Fruit fly (Drosophila melanogaster) whole organism, wandering third instar larva: ENCODE results near the gene CG7829.
A peak's percentile ranks its signal among the peaks of the same experiment; 100 is the strongest.

Experiments
- Abd-B ChIP-seq: fragments of >200 bp; optimal IDR thresholded peaks from 2 replicates; lab custom pipeline; 2017; ENCODE audit warnings: missing biosample characterization, missing genetic modification characterization
- CG32264 ChIP-seq: fragments of 200-800 bp; sonication (Bioruptor generic); optimal IDR thresholded peaks from 2 replicates; lab custom pipeline; 2016; ENCODE audit warnings: missing biosample characterization, missing genetic modification characterization
- CG9705 ChIP-seq: fragments of 200-800 bp; sonication (Bioruptor generic); optimal IDR thresholded peaks from 2 replicates; lab custom pipeline; 2018; ENCODE audit warnings: missing biosample characterization, mild to moderate bottlenecking, missing genetic modification characterization
- CrebA ChIP-seq: fragments of 200-800 bp; sonication (Bioruptor generic); optimal IDR thresholded peaks from 2 replicates; lab custom pipeline; 2016; ENCODE audit warnings: missing biosample characterization, mild to moderate bottlenecking, missing genetic modification characterization, borderline replicate concordance
- Dfd ChIP-seq: fragments of >200 bp; optimal IDR thresholded peaks from 2 replicates; lab custom pipeline; 2017; ENCODE audit warnings: missing biosample characterization, missing genetic modification characterization
- Dif ChIP-seq: fragments of 200-275, 200-300 bp; sonication (Bioruptor generic); optimal IDR thresholded peaks from 2 replicates; lab custom pipeline; 2018; ENCODE audit warnings: missing biosample characterization, missing genetic modification characterization; ENCODE audit not compliant: partially characterized antibody
- HLH106 ChIP-seq: fragments of 200-800 bp; optimal IDR thresholded peaks from 3 replicates; lab custom pipeline; 2019; ENCODE audit warnings: missing biosample characterization, mild to moderate bottlenecking, missing genetic modification characterization, moderate library complexity
- Hnf4 ChIP-seq: fragments of 200-800 bp; sonication (Bioruptor generic); optimal IDR thresholded peaks from 2 replicates; lab custom pipeline; 2016; ENCODE audit warnings: missing biosample characterization, mild to moderate bottlenecking, missing genetic modification characterization
- Hr83 ChIP-seq: fragments of 200-300 bp; sonication (Bioruptor generic); optimal IDR thresholded peaks from 2 replicates; lab custom pipeline; 2016; ENCODE audit warnings: missing biosample characterization, mild to moderate bottlenecking, missing genetic modification characterization, moderate library complexity; ENCODE audit not compliant: poor library complexity, severe bottlenecking
- Jra ChIP-seq: sonication (Bioruptor generic); optimal IDR thresholded peaks from 2 replicates; lab custom pipeline; 2016; ENCODE audit warnings: missing biosample characterization, missing genetic modification characterization
- Myc ChIP-seq: fragments of >200 bp; optimal IDR thresholded peaks from 2 replicates; lab custom pipeline; 2017
- N ChIP-seq: fragments of >200 bp; optimal IDR thresholded peaks from 2 replicates; lab custom pipeline; 2018; ENCODE audit warnings: missing biosample characterization, missing external identifiers, missing genetic modification characterization
- OdsH ChIP-seq: fragments of 200-800 bp; sonication (Bioruptor generic); optimal IDR thresholded peaks from 2 replicates; lab custom pipeline; 2016; ENCODE audit warnings: missing biosample characterization, mild to moderate bottlenecking, missing genetic modification characterization
- Rel ChIP-seq, 2 experiments: fragments of 200-800 bp; sonication (Bioruptor generic) in 1 of 2; optimal IDR thresholded peaks; 2 replicates in 1 of 2; 3 replicates in 1 of 2; lab custom pipeline; 2016 to 2019; ENCODE audit warnings: mild to moderate bottlenecking in 2 of 2, missing biosample characterization in 2 of 2, missing genetic modification characterization in 2 of 2, moderate library complexity in 1 of 2
- Sp1 ChIP-seq: fragments of 200-800 bp; sonication (Bioruptor generic); optimal IDR thresholded peaks from 3 replicates; lab custom pipeline; 2019; ENCODE audit warnings: missing biosample characterization, mild to moderate bottlenecking, missing genetic modification characterization, moderate library complexity
- Vsx2 ChIP-seq: fragments of 200-300, 225-300 bp; sonication (Bioruptor generic); optimal IDR thresholded peaks from 2 replicates; lab custom pipeline; 2018; ENCODE audit warnings: missing biosample characterization, missing genetic modification characterization; ENCODE audit not compliant: partially characterized antibody
- br ChIP-seq: fragments of 200-800 bp; sonication (Bioruptor generic); optimal IDR thresholded peaks from 2 replicates; lab custom pipeline; 2016; ENCODE audit warnings: missing biosample characterization, missing genetic modification characterization
- brk ChIP-seq: fragments of 200-800 bp; sonication (Bioruptor generic); optimal IDR thresholded peaks from 2 replicates; lab custom pipeline; 2016; ENCODE audit warnings: missing biosample characterization, mild to moderate bottlenecking, missing genetic modification characterization
- dl ChIP-seq, 2 experiments: fragments of 175-275, 200-275 bp in 1 of 2; fragments of 200-275 bp in 1 of 2; sonication (Bioruptor generic); optimal IDR thresholded peaks; lab custom pipeline; 2018; ENCODE audit warnings: mild to moderate bottlenecking in 2 of 2, missing biosample characterization in 2 of 2, missing genetic modification characterization in 2 of 2, moderate library complexity in 2 of 2; ENCODE audit not compliant: partially characterized antibody in 2 of 2, insufficient read depth in 1 of 2
- dmrt93B ChIP-seq: fragments of 200-800 bp; sonication (Bioruptor generic); optimal IDR thresholded peaks from 2 replicates; lab custom pipeline; 2018; ENCODE audit warnings: missing biosample characterization, mild to moderate bottlenecking, missing genetic modification characterization
- ey ChIP-seq: fragments of 200-800 bp; sonication (Bioruptor generic); optimal IDR thresholded peaks from 2 replicates; lab custom pipeline; 2016; ENCODE audit warnings: missing biosample characterization, missing genetic modification characterization
- foxo ChIP-seq, 2 experiments: fragments of 200-800 bp; sonication (Bioruptor generic); optimal IDR thresholded peaks; 2 replicates in 1 of 2; 3 replicates in 1 of 2; lab custom pipeline; 2016 to 2017; ENCODE audit warnings: missing biosample characterization in 2 of 2, missing genetic modification characterization in 2 of 2
- fru ChIP-seq: fragments of 200-800 bp; sonication (Bioruptor generic); optimal IDR thresholded peaks from 3 replicates; lab custom pipeline; 2016; ENCODE audit warnings: missing biosample characterization, mild to moderate bottlenecking, missing genetic modification characterization
- h ChIP-seq: fragments of 200-800 bp; sonication (Bioruptor generic); optimal IDR thresholded peaks from 3 replicates; lab custom pipeline; 2016; ENCODE audit warnings: missing biosample characterization, mild to moderate bottlenecking, missing genetic modification characterization
- pan ChIP-seq: fragments of >200 bp; optimal IDR thresholded peaks from 2 replicates; lab custom pipeline; 2017
- psq ChIP-seq: fragments of 200-800 bp; sonication (Bioruptor generic); optimal IDR thresholded peaks from 3 replicates; lab custom pipeline; 2017; ENCODE audit warnings: missing biosample characterization, mild to moderate bottlenecking, missing genetic modification characterization, moderate library complexity
- rgr ChIP-seq: fragments of 200-800 bp; sonication (Bioruptor generic); optimal IDR thresholded peaks from 3 replicates; lab custom pipeline; 2016; ENCODE audit warnings: missing biosample characterization, mild to moderate bottlenecking, missing genetic modification characterization
- sage ChIP-seq: fragments of 200-800 bp; sonication (Bioruptor generic); optimal IDR thresholded peaks from 2 replicates; lab custom pipeline; 2016; ENCODE audit warnings: missing biosample characterization, mild to moderate bottlenecking, missing genetic modification characterization
- sv ChIP-seq: fragments of 200-800 bp; sonication (Bioruptor generic); optimal IDR thresholded peaks from 3 replicates; lab custom pipeline; 2016; ENCODE audit warnings: missing biosample characterization, missing genetic modification characterization
- tai ChIP-seq: sonication (Bioruptor generic); optimal IDR thresholded peaks from 2 replicates; lab custom pipeline; 2016; ENCODE audit warnings: missing biosample characterization, missing genetic modification characterization
- usp ChIP-seq: fragments of >200 bp; optimal IDR thresholded peaks from 2 replicates; lab custom pipeline; 2017; ENCODE audit warnings: missing biosample characterization, missing genetic modification characterization
- woc ChIP-seq: sonication (Bioruptor generic); optimal IDR thresholded peaks from 2 replicates; lab custom pipeline; 2016; ENCODE audit warnings: missing biosample characterization, mild to moderate bottlenecking, missing genetic modification characterization

Gene CG7829

dm6 chr3R:29782367-29782766 is 35.2 kb downstream of the CG7829 start (continued):
- TF ChIP-seq N (GFP tag; lab: Kevin White, UChicago): no peak
- peak; percentile 67 for TF ChIP-seq CrebA (GFP tag; lab: Kevin White, UChicago)
- TF ChIP-seq fru: peak; percentile 50
- peak; percentile 11 for TF ChIP-seq OdsH (GFP tag; lab: Kevin White, UChicago)
- peak; percentile 44 for TF ChIP-seq brk (GFP tag; lab: Kevin White, UChicago)
- TF ChIP-seq psq (GFP tag; lab: Kevin White, UChicago): peak; percentile 51
- no peak for TF ChIP-seq ey
- no peak for TF ChIP-seq CG9705 (GFP tag; lab: Kevin White, UChicago)
- no peak for TF ChIP-seq dmrt93B (GFP tag; lab: Kevin White, UChicago)

dm6 chr3R:29781874-29782273 is 35.7 kb downstream of the CG7829 start:
- TF ChIP-seq Abd-B (GFP tag; lab: Kevin White, UChicago) (no peak), tai (no peak), Rel (GFP tag; optimal IDR thresholded peaks at IDR 0.05; lab: Kevin White, UChicago) (no peak), Rel (tag; optimal IDR thresholded peaks at IDR 0.05; lab: Kevin White, UChicago) (peak; percentile 95), h (no peak)

- TF ChIP-seq dmrt93B (GFP tag; lab: Kevin White, UChicago): no peak
- no peak for TF ChIP-seq usp
- TF ChIP-seq Myc (lab: Kevin White, UChicago): no peak
- no peak for TF ChIP-seq Abd-B (GFP tag; lab: Kevin White, UChicago)
- TF ChIP-seq Sp1 (GFP tag; lab: Kevin White, UChicago): no peak
- TF ChIP-seq woc (GFP tag; lab: Kevin White, UChicago): no peak
- peak; percentile 36 for TF ChIP-seq Hr83 (GFP tag; lab: Kevin White, UChicago)
- no peak for TF ChIP-seq pan (lab: Kevin White, UChicago)
- no peak for TF ChIP-seq br (GFP tag; lab: Kevin White, UChicago)
- no peak for TF ChIP-seq Rel (GFP tag; optimal IDR thresholded peaks at IDR 0.05; lab: Kevin White, UChicago)
- peak; percentile 63 for TF ChIP-seq Rel (tag; optimal IDR thresholded peaks at IDR 0.05; lab: Kevin White, UChicago)
- TF ChIP-seq fru: no peak
- TF ChIP-seq h: peak; percentile 33
- TF ChIP-seq CG32264 (GFP tag; lab: Kevin White, UChicago): no peak
These were observed 37.0 kb downstream of the CG7829 start, which contains the start of gene fig for dm6 chr3R:29780402-29781029. Gene fig (minus strand): TSS chr3R:29780452.

dm6 chr3R:29778985-29779298 is 38.6 kb downstream of the CG7829 start:
- TF ChIP-seq foxo (GFP tag; optimal IDR thresholded peaks at IDR 0.05; lab: Kevin White, UChicago) (peak in 1 of 2 experiments; percentile 6), dl (GFP tag; optimal IDR thresholded peaks at IDR 0.05; lab: Kevin White, UChicago; ENCODE audit: insufficient read depth in 1 of 2, partially characterized antibody in 2 of 2) (no peak), Dfd (GFP tag; lab: Kevin White, UChicago) (no peak)

- TF ChIP-seq Myc (lab: Kevin White, UChicago): no peak
- TF ChIP-seq foxo (GFP tag; optimal IDR thresholded peaks at IDR 0.05; lab: Kevin White, UChicago): peak in 1 of 2 experiments; percentile 45
- TF ChIP-seq br (GFP tag; lab: Kevin White, UChicago): peak; percentile 53
- peak; percentile 38 for TF ChIP-seq pan (lab: Kevin White, UChicago)
- peak; percentile 17 for TF ChIP-seq Sp1 (GFP tag; lab: Kevin White, UChicago)
- peak; percentile 57 for TF ChIP-seq Dfd (GFP tag; lab: Kevin White, UChicago)
- no peak for TF ChIP-seq CrebA (GFP tag; lab: Kevin White, UChicago)
- TF ChIP-seq rgr (GFP tag; lab: Kevin White, UChicago): peak; percentile 41
- TF ChIP-seq Hnf4 (GFP tag; lab: Kevin White, UChicago): no peak
- peak; percentile 39 for TF ChIP-seq ey
- no peak for TF ChIP-seq Hr83 (GFP tag; lab: Kevin White, UChicago)
- no peak for TF ChIP-seq sage (GFP tag; lab: Kevin White, UChicago)
- TF ChIP-seq HLH106 (tag; lab: Kevin White, UChicago): peak; percentile 28
- peak; percentile 86 for TF ChIP-seq woc (GFP tag; lab: Kevin White, UChicago)
- peak; percentile 49 for TF ChIP-seq Jra (GFP tag; lab: Kevin White, UChicago)
- TF ChIP-seq tai: no peak
- TF ChIP-seq h: peak; percentile 33
- TF ChIP-seq OdsH (GFP tag; lab: Kevin White, UChicago): peak; percentile 29
- TF ChIP-seq psq (GFP tag; lab: Kevin White, UChicago): peak; percentile 34
- no peak for TF ChIP-seq dl (GFP tag; optimal IDR thresholded peaks at IDR 0.05; lab: Kevin White, UChicago; ENCODE audit: insufficient read depth in 1 of 2, partially characterized antibody in 2 of 2)
- no peak for TF ChIP-seq Vsx2 (GFP tag; lab: Kevin White, UChicago)
- TF ChIP-seq fru: peak; percentile 54
- TF ChIP-seq Dif (GFP tag; lab: Kevin White, UChicago): no peak
- TF ChIP-seq Rel (GFP tag; optimal IDR thresholded peaks at IDR 0.05; lab: Kevin White, UChicago): no peak
- peak; percentile 83 for TF ChIP-seq Rel (tag; optimal IDR thresholded peaks at IDR 0.05; lab: Kevin White, UChicago)
- peak; percentile 14 for TF ChIP-seq dmrt93B (GFP tag; lab: Kevin White, UChicago)
- peak; percentile 0 for TF ChIP-seq brk (GFP tag; lab: Kevin White, UChicago)
- TF ChIP-seq CG9705 (GFP tag; lab: Kevin White, UChicago): no peak
- no peak for TF ChIP-seq Abd-B (GFP tag; lab: Kevin White, UChicago)
- TF ChIP-seq sv (GFP tag; lab: Kevin White, UChicago): no peak
These were observed 39.2 kb downstream of the CG7829 start for dm6 chr3R:29778139-29778984.
